Fruit fly (Drosophila melanogaster): ENCODE measurements around the gene Gcn5.

DNA sequence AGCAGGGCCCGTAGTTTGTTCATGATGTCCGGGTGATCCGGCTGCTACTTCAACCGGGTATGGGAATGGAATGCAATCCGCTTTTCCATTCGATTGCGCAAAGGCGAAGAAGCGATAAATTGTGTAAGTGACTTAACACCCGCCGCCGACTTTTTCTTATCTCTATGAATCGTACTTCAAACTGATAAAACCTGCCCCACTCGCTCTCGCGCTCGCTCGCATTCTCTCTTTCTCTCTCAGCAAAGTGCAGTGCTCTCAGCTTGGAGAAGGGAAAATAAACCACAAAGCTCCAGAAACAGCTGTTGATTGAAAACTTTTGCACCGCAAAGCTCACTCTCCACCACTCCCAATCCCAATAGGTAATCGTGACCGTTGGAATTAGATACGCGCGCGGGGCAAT lies 33.9 kb downstream of the Gcn5 start:
- TF ChIP-seq dmrt93B (GFP tag; optimal IDR thresholded peaks at IDR 0.05) (no peak), psq (GFP tag; optimal IDR thresholded peaks at IDR 0.05) (no peak), N (GFP tag; optimal IDR thresholded peaks at IDR 0.05) (no peak), OdsH (GFP tag; optimal IDR thresholded peaks at IDR 0.05) (no peak), usp (GFP tag; optimal IDR thresholded peaks at IDR 0.05) (no peak), dsf (GFP tag; optimal IDR thresholded peaks at IDR 0.05; ENCODE audit: borderline replicate concordance) (no peak)

Measured in whole organism, wandering third instar larva.